Worm (Caenorhabditis elegans) whole organism, L1 larva: Measurements from ENCODE around the gene sbds-1.

Experiments
- C34B4.2 ChIP-seq: sonication (generic microtip); optimal IDR thresholded peaks from 2 replicates; lab custom pipeline; 2017; ENCODE audit warnings: mild to moderate bottlenecking, missing genetic modification characterization, missing compliant biosample characterization
- F16B12.6 ChIP-seq: fragments of 150-350 bp; optimal IDR thresholded peaks from 2 replicates; lab custom pipeline; 2014; ENCODE audit warnings: missing biosample characterization, missing genetic modification characterization
- Y116A8C.19 ChIP-seq: sonication (generic microtip); optimal IDR thresholded peaks from 2 replicates; lab custom pipeline; 2016; ENCODE audit warnings: missing compliant biosample characterization, missing genetic modification characterization, borderline replicate concordance
- ceh-63 ChIP-seq: fragments of 200-800 bp; sonication (Bioruptor generic); optimal IDR thresholded peaks from 2 replicates; lab custom pipeline; 2018; ENCODE audit warnings: mild to moderate bottlenecking, missing genetic modification characterization, missing compliant biosample characterization
- ceh-8 ChIP-seq: fragments of 200-800 bp; sonication (Bioruptor generic); optimal IDR thresholded peaks from 2 replicates; lab custom pipeline; 2018; ENCODE audit warnings: mild to moderate bottlenecking, missing genetic modification characterization, moderate library complexity, missing compliant biosample characterization
- ceh-90 ChIP-seq: sonication (generic microtip); optimal IDR thresholded peaks from 2 replicates; lab custom pipeline; 2016; ENCODE audit warnings: missing genetic modification characterization, missing compliant biosample characterization
- ces-1 ChIP-seq: fragments of 150-350 bp; optimal IDR thresholded peaks from 2 replicates; lab custom pipeline; 2014; ENCODE audit warnings: missing biosample characterization, missing genetic modification reagents, missing genetic modification characterization
- dpl-1 ChIP-seq, 3 experiments: fragments of 150-350 bp in 2 of 3; sonication (generic microtip) in 1 of 3; optimal IDR thresholded peaks; 2 replicates each; lab custom pipeline; 2014 to 2017; ENCODE audit warnings: missing biosample characterization in 3 of 3, missing genetic modification characterization in 3 of 3, missing genetic modification reagents in 3 of 3
- dsc-1 ChIP-seq: sonication (generic microtip); optimal IDR thresholded peaks from 2 replicates; lab custom pipeline; 2016; ENCODE audit warnings: mild to moderate bottlenecking, missing genetic modification characterization, missing compliant biosample characterization
- efl-1 ChIP-seq, 4 experiments: fragments of 150-350 bp; optimal IDR thresholded peaks in 3 of 4; peaks in 1 of 4; 1 replicate in 1 of 4; 2 replicates in 3 of 4; lab custom pipeline; 2014; ENCODE audit warnings: missing biosample characterization in 2 of 4, missing genetic modification characterization in 2 of 4, missing genetic modification reagents in 2 of 4
- efl-3 ChIP-seq: fragments of 200-800 bp; sonication (Bioruptor generic); optimal IDR thresholded peaks from 2 replicates; lab custom pipeline; 2018; ENCODE audit warnings: mild to moderate bottlenecking, missing genetic modification characterization, missing compliant biosample characterization
- elt-2 ChIP-seq: sonication (generic microtip); optimal IDR thresholded peaks from 2 replicates; lab custom pipeline; 2016; ENCODE audit warnings: missing genetic modification characterization, mild to moderate bottlenecking, inconsistent platforms, missing compliant biosample characterization, missing genetic modification reagents
- ets-5 ChIP-seq: fragments of 200-800 bp; sonication (Bioruptor generic); IDR thresholded peaks from 2 replicates; pipeline ENCODE4 v1.3.6; 2022; ENCODE audit warnings: missing genetic modification characterization, missing compliant biosample characterization
- fkh-4 ChIP-seq: sonication (generic microtip); optimal IDR thresholded peaks from 2 replicates; lab custom pipeline; 2016; ENCODE audit warnings: missing compliant biosample characterization, missing genetic modification characterization, borderline replicate concordance
- fkh-8 ChIP-seq: sonication (generic microtip); optimal IDR thresholded peaks from 2 replicates; lab custom pipeline; 2016; ENCODE audit warnings: mild to moderate bottlenecking, missing genetic modification characterization, missing compliant biosample characterization
- fos-1 ChIP-seq: fragments of 150-350 bp; optimal IDR thresholded peaks from 2 replicates; lab custom pipeline; 2014; ENCODE audit warnings: missing biosample characterization, missing genetic modification characterization
- grh-1 ChIP-seq: fragments of 200-800 bp; sonication (Bioruptor generic); IDR thresholded peaks from 2 replicates; pipeline ENCODE4 v1.3.6; 2022; ENCODE audit warnings: missing genetic modification reagents, missing genetic modification characterization, missing compliant biosample characterization
- hlh-17 ChIP-seq: fragments of 200-800 bp; sonication (Bioruptor generic); optimal IDR thresholded peaks from 2 replicates; lab custom pipeline; 2018; ENCODE audit warnings: missing genetic modification characterization, mild to moderate bottlenecking, missing compliant biosample characterization, moderate library complexity, borderline replicate concordance
- hlh-4 ChIP-seq: sonication (generic microtip); optimal IDR thresholded peaks from 2 replicates; lab custom pipeline; 2016; ENCODE audit warnings: mild to moderate bottlenecking, missing genetic modification characterization, missing compliant biosample characterization
- hpl-2 ChIP-seq: fragments of 150-350 bp; optimal IDR thresholded peaks from 2 replicates; lab custom pipeline; 2014; ENCODE audit warnings: missing biosample characterization, missing genetic modification reagents, missing genetic modification characterization
- isw-1 ChIP-seq: fragments of 200-800 bp; sonication (Bioruptor generic); IDR thresholded peaks from 2 replicates; pipeline ENCODE4 v1.3.6; 2022; ENCODE audit warnings: missing genetic modification characterization, missing compliant biosample characterization
- lin-14 ChIP-seq: fragments of 200-800 bp; sonication (Bioruptor generic); optimal IDR thresholded peaks from 2 replicates; lab custom pipeline; 2018; ENCODE audit warnings: mild to moderate bottlenecking, missing genetic modification characterization, moderate library complexity, missing compliant biosample characterization
- lin-39 ChIP-seq: fragments of 150-350 bp; optimal IDR thresholded peaks from 2 replicates; lab custom pipeline; 2014; ENCODE audit warnings: missing biosample characterization, missing genetic modification reagents, missing genetic modification characterization
- lir-3 ChIP-seq: sonication (generic microtip); optimal IDR thresholded peaks from 2 replicates; lab custom pipeline; 2016; ENCODE audit warnings: mild to moderate bottlenecking, missing genetic modification characterization, moderate library complexity, missing compliant biosample characterization; ENCODE audit not compliant: poor library complexity
- lsy-2 ChIP-seq, 2 experiments: fragments of 150-350 bp; optimal IDR thresholded peaks; 2 replicates each; lab custom pipeline; 2014; ENCODE audit warnings: missing biosample characterization in 2 of 2, missing genetic modification characterization in 2 of 2
- mdl-1 ChIP-seq, 2 experiments: fragments of 150-350 bp; optimal IDR thresholded peaks; 2 replicates each; lab custom pipeline; 2014 to 2017; ENCODE audit warnings: missing biosample characterization in 2 of 2, missing genetic modification characterization in 2 of 2, inconsistent platforms in 1 of 2
- mef-2 ChIP-seq: fragments of 150-350 bp; optimal IDR thresholded peaks from 2 replicates; lab custom pipeline; 2014; ENCODE audit warnings: missing biosample characterization, missing genetic modification characterization
- mep-1 ChIP-seq: fragments of 150-350 bp; optimal IDR thresholded peaks from 2 replicates; lab custom pipeline; 2014; ENCODE audit warnings: missing biosample characterization, missing genetic modification characterization
- nhr-11 ChIP-seq: fragments of 150-350 bp; optimal IDR thresholded peaks from 2 replicates; lab custom pipeline; 2014; ENCODE audit warnings: missing biosample characterization, missing genetic modification characterization
- nhr-12 ChIP-seq: sonication (generic microtip); optimal IDR thresholded peaks from 2 replicates; lab custom pipeline; 2017; ENCODE audit warnings: missing biosample characterization, missing genetic modification characterization
- nhr-237 ChIP-seq: fragments of 150-350 bp; optimal IDR thresholded peaks from 2 replicates; lab custom pipeline; 2014; ENCODE audit warnings: missing biosample characterization, missing genetic modification characterization
- nhr-47 ChIP-seq: sonication (generic microtip); optimal IDR thresholded peaks from 2 replicates; lab custom pipeline; 2016; ENCODE audit warnings: mild to moderate bottlenecking, missing genetic modification characterization, moderate library complexity, missing compliant biosample characterization
- nhr-76 ChIP-seq: sonication (generic microtip); optimal IDR thresholded peaks from 2 replicates; lab custom pipeline; 2017; ENCODE audit warnings: missing biosample characterization, missing genetic modification characterization
- nhr-77 ChIP-seq: fragments of 150-350 bp; optimal IDR thresholded peaks from 2 replicates; lab custom pipeline; 2014; ENCODE audit warnings: missing biosample characterization, missing genetic modification characterization
- nhr-84 ChIP-seq: sonication (generic microtip); optimal IDR thresholded peaks from 2 replicates; lab custom pipeline; 2017; ENCODE audit warnings: missing biosample characterization, missing genetic modification characterization
- nhr-85 ChIP-seq: sonication (generic microtip); peaks from one replicate; lab custom pipeline; 2016; ENCODE audit warnings: missing genetic modification characterization, inconsistent platforms, missing compliant biosample characterization
- nhr-90 ChIP-seq: sonication (generic microtip); optimal IDR thresholded peaks from 2 replicates; lab custom pipeline; 2016; ENCODE audit warnings: mild to moderate bottlenecking, missing genetic modification characterization, missing compliant biosample characterization; ENCODE audit not compliant: poor library complexity
- pag-3 ChIP-seq: sonication (generic microtip); optimal IDR thresholded peaks from 2 replicates; lab custom pipeline; 2017; ENCODE audit warnings: missing genetic modification characterization, mild to moderate bottlenecking, missing compliant biosample characterization, antibody characterized with exemption, borderline replicate concordance; ENCODE audit not compliant: insufficient read depth
- pax-3 ChIP-seq: fragments of 200-800 bp; sonication (Bioruptor generic); optimal IDR thresholded peaks from 2 replicates; lab custom pipeline; 2018; ENCODE audit warnings: mild to moderate bottlenecking, missing genetic modification characterization, moderate library complexity, missing compliant biosample characterization
- pqm-1 ChIP-seq: sonication (generic microtip); optimal IDR thresholded peaks from 3 replicates; lab custom pipeline; 2017; ENCODE audit warnings: missing biosample characterization, missing genetic modification characterization
- snu-23 ChIP-seq: sonication (generic microtip); optimal IDR thresholded peaks from 2 replicates; lab custom pipeline; 2016; ENCODE audit warnings: missing genetic modification characterization, missing compliant biosample characterization
- sox-4 ChIP-seq: sonication (generic microtip); optimal IDR thresholded peaks from 2 replicates; lab custom pipeline; 2016; ENCODE audit warnings: missing genetic modification characterization, missing compliant biosample characterization
- sptf-1 ChIP-seq: fragments of 150-350 bp; optimal IDR thresholded peaks from 2 replicates; lab custom pipeline; 2014; ENCODE audit warnings: missing biosample characterization, missing genetic modification characterization
- sup-37 ChIP-seq: fragments of 200-800 bp; sonication (Bioruptor generic); optimal IDR thresholded peaks from 2 replicates; lab custom pipeline; 2018; ENCODE audit warnings: mild to moderate bottlenecking, missing genetic modification characterization, missing compliant biosample characterization
- tbx-2 ChIP-seq: sonication (generic microtip); optimal IDR thresholded peaks from 2 replicates; lab custom pipeline; 2016; ENCODE audit warnings: missing genetic modification characterization, missing compliant biosample characterization
- tlp-1 ChIP-seq: fragments of 150-350 bp; optimal IDR thresholded peaks from 2 replicates; lab custom pipeline; 2014; ENCODE audit warnings: missing biosample characterization, missing genetic modification characterization
- unc-98 ChIP-seq: fragments of 200-800 bp; sonication (Bioruptor generic); IDR thresholded peaks from 2 replicates; pipeline ENCODE4 v1.3.6; 2022; ENCODE audit warnings: missing genetic modification characterization, missing compliant biosample characterization
- xbp-1 ChIP-seq: sonication (generic microtip); optimal IDR thresholded peaks from 2 replicates; lab custom pipeline; 2016; ENCODE audit warnings: missing genetic modification characterization, missing compliant biosample characterization
- zag-1 ChIP-seq: fragments of 150-350 bp; optimal IDR thresholded peaks from 2 replicates; lab custom pipeline; 2014; ENCODE audit warnings: missing biosample characterization, missing genetic modification characterization
- zip-4 ChIP-seq: fragments of 200-800 bp; sonication (Bioruptor generic); optimal IDR thresholded peaks from 2 replicates; lab custom pipeline; 2018; ENCODE audit warnings: mild to moderate bottlenecking, missing genetic modification characterization, moderate library complexity, missing compliant biosample characterization
- ztf-11 ChIP-seq, 2 experiments: sonication (generic microtip); optimal IDR thresholded peaks; 2 replicates each; lab custom pipeline; 2016 to 2017; ENCODE audit warnings: missing genetic modification characterization in 2 of 2, missing biosample characterization in 1 of 2, missing compliant biosample characterization in 1 of 2
- ztf-4 ChIP-seq: fragments of 150-350 bp; optimal IDR thresholded peaks from 2 replicates; lab custom pipeline; 2014; ENCODE audit warnings: missing biosample characterization, missing genetic modification characterization

sbds-1 gene

DNA sequence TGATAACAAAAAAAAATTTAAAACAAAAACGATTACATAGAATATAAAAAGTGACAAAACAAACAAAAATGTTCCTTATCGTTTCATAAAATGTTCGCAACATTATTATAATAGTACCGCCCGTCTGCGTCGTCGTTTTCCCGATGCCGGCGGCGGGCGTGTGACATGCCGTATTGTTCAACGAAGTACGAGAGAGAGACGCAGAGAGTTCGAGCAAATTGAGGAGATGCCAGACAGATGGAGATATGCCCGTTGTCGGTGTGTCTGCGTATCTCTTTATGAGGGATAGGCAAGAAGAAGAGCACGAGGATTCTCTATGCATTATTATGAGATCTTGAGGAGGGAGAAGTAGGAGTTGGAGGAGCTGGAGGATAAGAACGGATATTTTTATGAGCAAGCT is 14.5 kb downstream of the sbds-1 start (continued):
- TF ChIP-seq zag-1 (tag; lab: Kevin White, UChicago): no peak
- TF ChIP-seq fos-1: peak; percentile 72
- peak in 1 of 2 experiments; percentile 15 for TF ChIP-seq ztf-11 (tag; optimal IDR thresholded peaks at IDR 0.05; lab: Kevin White, UChicago)
- TF ChIP-seq pax-3 (tag; lab: Kevin White, UChicago): peak; percentile 45
- TF ChIP-seq tlp-1 (tag; lab: Kevin White, UChicago): no peak
- TF ChIP-seq hlh-17 (GFP tag; lab: Kevin White, UChicago): no peak
- peak; percentile 5 for TF ChIP-seq hpl-2
- TF ChIP-seq elt-2: peak; percentile 81
- TF ChIP-seq sptf-1 (tag; lab: Kevin White, UChicago): no peak
- TF ChIP-seq nhr-84 (tag; lab: Kevin White, UChicago): no peak
- peak; percentile 76 to 83 for TF ChIP-seq lsy-2 (tag; optimal IDR thresholded peaks at IDR 0.05; lab: Kevin White, UChicago)
- no peak for TF ChIP-seq F16B12.6 (tag; lab: Kevin White, UChicago)
- no peak for TF ChIP-seq nhr-11 (tag; lab: Kevin White, UChicago)
- TF ChIP-seq ceh-63: no peak
- peak; percentile 72 for TF ChIP-seq xbp-1 (tag; lab: Kevin White, UChicago)
- TF ChIP-seq snu-23 (GFP tag; lab: Kevin White, UChicago): peak; percentile 95
- TF ChIP-seq grh-1 (GFP tag; lab: Robert Waterston, UW): 0 out of 2 replicates have a peak, but pooled peaks have one; percentile 16
- TF ChIP-seq sup-37: peak; percentile 28
- TF ChIP-seq fkh-4 (tag; lab: Kevin White, UChicago): no peak
- no peak for TF ChIP-seq ces-1 (GFP tag; lab: Kevin White, UChicago)
- TF ChIP-seq nhr-47 (tag; lab: Kevin White, UChicago): peak; percentile 83
- TF ChIP-seq unc-98 (GFP tag; lab: Robert Waterston, UW): no peak
- peak; percentile 86 for TF ChIP-seq pag-3 (tag; lab: Kevin White, UChicago)
- TF ChIP-seq ceh-90 (tag; lab: Kevin White, UChicago): no peak
- no peak for TF ChIP-seq ets-5 (GFP tag; lab: Robert Waterston, UW)
- TF ChIP-seq mep-1: peak; percentile 95
- peak; percentile 89 for TF ChIP-seq dsc-1 (tag; lab: Kevin White, UChicago)
- peak; percentile 32 to 65 (median 51) for TF ChIP-seq dpl-1 (GFP tag; optimal IDR thresholded peaks at IDR 0.05; lab: Kevin White, UChicago)
- TF ChIP-seq ztf-4 (tag; lab: Kevin White, UChicago): peak; percentile 84
- TF ChIP-seq isw-1 (GFP tag; lab: Robert Waterston, UW): peak; percentile 64
- TF ChIP-seq nhr-76 (tag; lab: Kevin White, UChicago): no peak
- TF ChIP-seq fkh-8 (tag; lab: Kevin White, UChicago): peak; percentile 90
- peak; percentile 61 for TF ChIP-seq nhr-237
- TF ChIP-seq mef-2: peak; percentile 55
- TF ChIP-seq nhr-85 (tag; lab: Kevin White, UChicago): peak; percentile 85
- TF ChIP-seq nhr-90 (tag; lab: Kevin White, UChicago): peak; percentile 72
- peak; percentile 82 for TF ChIP-seq tbx-2
- TF ChIP-seq ceh-8 (GFP tag; lab: Kevin White, UChicago): peak; percentile 78
- TF ChIP-seq pqm-1: no peak
- no peak for TF ChIP-seq Y116A8C.19 (tag; lab: Kevin White, UChicago)
- no peak for TF ChIP-seq zip-4 (GFP tag; lab: Kevin White, UChicago)
- no peak for TF ChIP-seq efl-3 (GFP tag; lab: Kevin White, UChicago)
- TF ChIP-seq lin-14 (GFP tag; lab: Kevin White, UChicago): peak; percentile 100
- TF ChIP-seq hlh-4 (tag; lab: Kevin White, UChicago): no peak
- TF ChIP-seq mdl-1 (tag; optimal IDR thresholded peaks at IDR 0.05; lab: Kevin White, UChicago): peak in 1 of 2 experiments; percentile 95
- TF ChIP-seq C34B4.2 (tag; lab: Kevin White, UChicago): peak; percentile 74
- TF ChIP-seq nhr-12 (tag; lab: Kevin White, UChicago): no peak
- peak; percentile 86 for TF ChIP-seq nhr-77
- TF ChIP-seq lin-39 (tag; lab: Kevin White, UChicago): no peak
- TF ChIP-seq lir-3 (tag; lab: Kevin White, UChicago): peak; percentile 59
- peak; percentile 67 to 83 for TF ChIP-seq efl-1 (optimal IDR thresholded peaks at IDR 0.05; lab: Kevin White, UChicago)
- TF ChIP-seq efl-1 (GFP tag; optimal IDR thresholded peaks at IDR 0.05 in 1 of 2; lab: Kevin White, UChicago): peak; percentile 48 to 93
- TF ChIP-seq sox-4 (tag; lab: Kevin White, UChicago): peak; percentile 21
